Fruit fly (Drosophila melanogaster) whole organism, embryonic: ENCODE measurements around the gene Fdx1.

Experiments used
- Atf3 ChIP-seq: fragments of 200-800 bp; sonication (Bioruptor generic); optimal IDR thresholded peaks from 3 replicates; lab custom pipeline; 2016; ENCODE audit warnings: missing biosample characterization, missing genetic modification characterization
- CG1024 ChIP-seq: fragments of 200-800 bp; sonication (Bioruptor generic); IDR thresholded peaks from 2 replicates; pipeline ENCODE4 v1.3.6; 2022; ENCODE audit warnings: missing biosample characterization, missing genetic modification characterization
- CG10274 ChIP-seq: fragments of 200-800 bp; sonication (Bioruptor generic); optimal IDR thresholded peaks from 3 replicates; lab custom pipeline; 2017; ENCODE audit warnings: missing biosample characterization, mild to moderate bottlenecking, missing genetic modification characterization
- CG10543 ChIP-seq: fragments of 200-800 bp; sonication (Bioruptor generic); optimal IDR thresholded peaks from 3 replicates; lab custom pipeline; 2017; ENCODE audit warnings: missing biosample characterization, mild to moderate bottlenecking, missing genetic modification characterization, moderate library complexity
- CG11456 ChIP-seq: fragments of 200-800 bp; sonication (Bioruptor generic); IDR thresholded peaks from 3 replicates; pipeline ENCODE4 v1.3.6; 2022; ENCODE audit warnings: missing biosample characterization, missing genetic modification characterization
- CG11504 ChIP-seq: fragments of 200-800 bp; sonication (Bioruptor generic); optimal IDR thresholded peaks from 3 replicates; lab custom pipeline; 2019; ENCODE audit warnings: missing biosample characterization, mild to moderate bottlenecking, missing genetic modification characterization, moderate library complexity
- CG12219 ChIP-seq: fragments of 200-800 bp; sonication (Bioruptor generic); optimal IDR thresholded peaks from 3 replicates; lab custom pipeline; 2018; ENCODE audit warnings: missing biosample characterization, mild to moderate bottlenecking, missing genetic modification characterization
- CG12744 ChIP-seq: fragments of 200-800 bp; sonication (Bioruptor generic); optimal IDR thresholded peaks from 2 replicates; lab custom pipeline; 2016; ENCODE audit warnings: missing biosample characterization, missing genetic modification characterization
- CG17186 ChIP-seq: fragments of 200-800 bp; sonication (Bioruptor generic); optimal IDR thresholded peaks from 3 replicates; lab custom pipeline; 2017; ENCODE audit warnings: missing biosample characterization, missing genetic modification reagents, missing genetic modification characterization
- CG1832 ChIP-seq: fragments of 200-800 bp; sonication (Bioruptor generic); optimal IDR thresholded peaks from 2 replicates; lab custom pipeline; 2017; ENCODE audit warnings: missing biosample characterization, mild to moderate bottlenecking, missing genetic modification characterization, inconsistent platforms
- CG18619 ChIP-seq: fragments of 200-800 bp; sonication (Bioruptor generic); optimal IDR thresholded peaks from 3 replicates; lab custom pipeline; 2017; ENCODE audit warnings: missing biosample characterization, mild to moderate bottlenecking, missing genetic modification characterization
- CG2875 ChIP-seq: fragments of 200-800 bp; sonication (Bioruptor generic); optimal IDR thresholded peaks from 2 replicates; lab custom pipeline; 2017; ENCODE audit warnings: missing biosample characterization, mild to moderate bottlenecking, missing genetic modification characterization, missing genetic modification reagents
- CG2889 ChIP-seq: fragments of 200-800 bp; sonication (Bioruptor generic); IDR thresholded peaks from 3 replicates; pipeline ENCODE4 v1.3.6; 2022; ENCODE audit warnings: missing biosample characterization, missing genetic modification characterization
- CG34224 ChIP-seq: fragments of 200-800 bp; sonication (Bioruptor generic); IDR thresholded peaks from 3 replicates; pipeline ENCODE4 v1.3.6; 2022; ENCODE audit warnings: missing biosample characterization, missing genetic modification characterization; ENCODE audit not compliant: partially characterized antibody
- CG3995 ChIP-seq: fragments of 200-800 bp; sonication (Bioruptor generic); optimal IDR thresholded peaks from 3 replicates; lab custom pipeline; 2016; ENCODE audit warnings: missing biosample characterization, missing genetic modification characterization
- CG6854 ChIP-seq: fragments of 200-800 bp; sonication (Bioruptor generic); optimal IDR thresholded peaks from 3 replicates; lab custom pipeline; 2017; ENCODE audit warnings: missing biosample characterization, mild to moderate bottlenecking, missing genetic modification characterization
- CG8290 ChIP-seq, 3 experiments: fragments of 200-800 bp; sonication (Bioruptor generic); optimal IDR thresholded peaks; 2 replicates each; lab custom pipeline; 2016 to 2019; ENCODE audit warnings: missing biosample characterization in 3 of 3, missing genetic modification characterization in 3 of 3, mild to moderate bottlenecking in 2 of 3, moderate library complexity in 1 of 3
- D19A ChIP-seq: fragments of 200-800 bp; optimal IDR thresholded peaks from 3 replicates; lab custom pipeline; 2019; ENCODE audit warnings: missing biosample characterization, mild to moderate bottlenecking, missing genetic modification characterization, moderate library complexity
- D19B ChIP-seq: fragments of 200-800 bp; sonication (Bioruptor generic); optimal IDR thresholded peaks from 2 replicates; lab custom pipeline; 2017; ENCODE audit warnings: missing biosample characterization, mild to moderate bottlenecking, missing genetic modification characterization
- Dad ChIP-seq: fragments of 200-800 bp; sonication (Bioruptor generic); optimal IDR thresholded peaks from 3 replicates; lab custom pipeline; 2016; ENCODE audit warnings: missing biosample characterization, missing genetic modification characterization
- Dek ChIP-seq: fragments of 200-800 bp; sonication (Bioruptor generic); optimal IDR thresholded peaks from 3 replicates; lab custom pipeline; 2019; ENCODE audit warnings: missing biosample characterization, mild to moderate bottlenecking, missing genetic modification characterization, moderate library complexity
- Dip2 ChIP-seq: fragments of 200-800 bp; sonication (Bioruptor generic); IDR thresholded peaks from 2 replicates; pipeline ENCODE4 v1.3.6; 2022; ENCODE audit warnings: missing biosample characterization, missing genetic modification characterization
- Dip3 ChIP-seq: fragments of 200-800 bp; sonication (Bioruptor generic); optimal IDR thresholded peaks from 3 replicates; lab custom pipeline; 2016; ENCODE audit warnings: missing biosample characterization, missing genetic modification characterization
- Eip74EF ChIP-seq, 2 experiments: fragments of 200-800 bp in 1 of 2; fragments of >200 bp in 1 of 2; sonication (Bioruptor generic) in 1 of 2; optimal IDR thresholded peaks; 2 replicates each; lab custom pipeline; 2017 to 2019; ENCODE audit warnings: missing biosample characterization in 2 of 2, missing genetic modification characterization in 2 of 2, mild to moderate bottlenecking in 1 of 2, moderate library complexity in 1 of 2
- Jarid2 ChIP-seq: fragments of 200-800 bp; sonication (Bioruptor generic); optimal IDR thresholded peaks from 3 replicates; lab custom pipeline; 2017; ENCODE audit warnings: mild to moderate bottlenecking, missing biosample characterization, missing genetic modification reagents, missing genetic modification characterization
- Lpt ChIP-seq: fragments of >200 bp; optimal IDR thresholded peaks from 2 replicates; lab custom pipeline; 2018; ENCODE audit warnings: missing biosample characterization, missing genetic modification characterization
- Nf-YB ChIP-seq: fragments of 200-800 bp; sonication (Bioruptor generic); optimal IDR thresholded peaks from 3 replicates; lab custom pipeline; 2019; ENCODE audit warnings: missing biosample characterization, mild to moderate bottlenecking, missing genetic modification characterization, moderate library complexity
- Nf-YC ChIP-seq: fragments of 200-800 bp; optimal IDR thresholded peaks from 3 replicates; lab custom pipeline; 2019; ENCODE audit warnings: missing biosample characterization, mild to moderate bottlenecking, missing genetic modification characterization, moderate library complexity
- Sin3A ChIP-seq: fragments of >200 bp; optimal IDR thresholded peaks from 2 replicates; lab custom pipeline; 2018
- Xrp1 ChIP-seq: fragments of 200-800 bp; sonication (Bioruptor generic); IDR thresholded peaks from 2 replicates; pipeline ENCODE4 v1.3.6; 2022; ENCODE audit warnings: missing biosample characterization, missing genetic modification characterization
- ab ChIP-seq: fragments of 200-800 bp; sonication (Bioruptor generic); optimal IDR thresholded peaks from 2 replicates; lab custom pipeline; 2016; ENCODE audit warnings: missing biosample characterization, missing genetic modification characterization
- bsh ChIP-seq, 2 experiments: fragments of 200-800 bp; sonication (Bioruptor generic); optimal IDR thresholded peaks; 2 replicates each; lab custom pipeline; 2017 to 2018; ENCODE audit warnings: mild to moderate bottlenecking in 2 of 2, missing biosample characterization in 2 of 2, missing genetic modification characterization in 2 of 2, moderate library complexity in 1 of 2
- cad ChIP-seq: fragments of >200 bp; optimal IDR thresholded peaks from 2 replicates; lab custom pipeline; 2017; ENCODE audit warnings: missing biosample characterization, missing genetic modification characterization
- dati ChIP-seq: fragments of 200-800 bp; sonication (Bioruptor generic); IDR thresholded peaks from 2 replicates; pipeline ENCODE4 v1.3.6; 2022; ENCODE audit warnings: missing biosample characterization, missing genetic modification characterization
- dysf ChIP-seq: fragments of 200-800 bp; sonication (Bioruptor generic); IDR thresholded peaks from 3 replicates; pipeline ENCODE4 v1.3.6; 2022; ENCODE audit warnings: missing biosample characterization, missing genetic modification characterization
- fd96Cb ChIP-seq: fragments of 200-800 bp; sonication (Bioruptor generic); optimal IDR thresholded peaks from 2 replicates; lab custom pipeline; 2018; ENCODE audit warnings: missing biosample characterization, mild to moderate bottlenecking, missing genetic modification characterization, moderate library complexity
- gce ChIP-seq: fragments of 200-800 bp; sonication (Bioruptor generic); IDR thresholded peaks from 3 replicates; pipeline ENCODE4 v1.3.6; 2022; ENCODE audit warnings: missing biosample characterization, missing genetic modification characterization
- hb ChIP-seq: fragments of 200-800 bp; sonication (Bioruptor generic); IDR thresholded peaks from 3 replicates; pipeline ENCODE4 v1.3.6; 2022; ENCODE audit warnings: missing biosample characterization, missing genetic modification characterization; ENCODE audit not compliant: partially characterized antibody
- hkb ChIP-seq, 2 experiments: fragments of 200-800 bp in 1 of 2; fragments of >200 bp in 1 of 2; sonication (Bioruptor generic) in 1 of 2; IDR thresholded peaks in 1 of 2; optimal IDR thresholded peaks in 1 of 2; 2 replicates each; pipeline versions ENCODE4 v1.3.6 to Lab custom; 2017 to 2022; ENCODE audit warnings: missing biosample characterization in 1 of 2, missing genetic modification characterization in 1 of 2
- hth ChIP-seq: fragments of >200 bp; optimal IDR thresholded peaks from 2 replicates; lab custom pipeline; 2017; ENCODE audit warnings: inconsistent platforms
- kay ChIP-seq: fragments of 200-800 bp; sonication (Bioruptor generic); optimal IDR thresholded peaks from 2 replicates; lab custom pipeline; 2016; ENCODE audit warnings: missing biosample characterization, missing genetic modification characterization
- lmd ChIP-seq: fragments of 200-800 bp; sonication (Bioruptor generic); IDR thresholded peaks from 2 replicates; pipeline ENCODE4 v1.3.6; 2022; ENCODE audit warnings: missing biosample characterization, missing genetic modification characterization
- mirr ChIP-seq: fragments of 200-800 bp; sonication (Bioruptor generic); optimal IDR thresholded peaks from 3 replicates; lab custom pipeline; 2018; ENCODE audit warnings: missing biosample characterization, mild to moderate bottlenecking, missing genetic modification characterization
- pita ChIP-seq: fragments of 200-800 bp; sonication (Bioruptor generic); optimal IDR thresholded peaks from 2 replicates; lab custom pipeline; 2017; ENCODE audit warnings: missing biosample characterization, mild to moderate bottlenecking, missing genetic modification characterization
- pros ChIP-seq: fragments of 200-800 bp; sonication (Bioruptor generic); optimal IDR thresholded peaks from 3 replicates; lab custom pipeline; 2019; ENCODE audit warnings: missing biosample characterization, mild to moderate bottlenecking, missing genetic modification characterization, moderate library complexity
- row ChIP-seq: fragments of 200-800 bp; sonication (Bioruptor generic); IDR thresholded peaks from 3 replicates; pipeline ENCODE4 v1.3.6; 2022; ENCODE audit warnings: missing biosample characterization, missing genetic modification characterization
- seq ChIP-seq: fragments of 200-800 bp; sonication (Bioruptor generic); IDR thresholded peaks from 2 replicates; pipeline ENCODE4 v1.3.6; 2022; ENCODE audit warnings: missing biosample characterization, missing genetic modification characterization
- tap ChIP-seq: fragments of 200-800 bp; optimal IDR thresholded peaks from 3 replicates; lab custom pipeline; 2019; ENCODE audit warnings: missing biosample characterization, mild to moderate bottlenecking, missing genetic modification characterization, moderate library complexity
- tx ChIP-seq: fragments of 200-800 bp; sonication (Bioruptor generic); optimal IDR thresholded peaks from 2 replicates; lab custom pipeline; 2016; ENCODE audit warnings: missing biosample characterization, missing genetic modification characterization
- unpg ChIP-seq: fragments of 200-800 bp; sonication (Bioruptor generic); optimal IDR thresholded peaks from 3 replicates; lab custom pipeline; 2018; ENCODE audit warnings: missing biosample characterization, mild to moderate bottlenecking, missing genetic modification characterization, moderate library complexity

Gene Fdx1

dm6 chr3L:9398435-9398981 lies 27.5 kb upstream of the Fdx1 start (continued):
- no peak; the same call in 2 of the 3 replicates for TF ChIP-seq CG11456 (GFP tag; lab: Robert Waterston, UW)
- TF ChIP-seq tx (GFP tag; lab: Kevin White, UChicago) = no peak
- no peak for TF ChIP-seq Dad (GFP tag; lab: Kevin White, UChicago)
- no peak for TF ChIP-seq fd96Cb (tag; lab: Kevin White, UChicago)
- TF ChIP-seq CG6854 (GFP tag; lab: Kevin White, UChicago) = no peak
- no peak for TF ChIP-seq Nf-YB (GFP tag; lab: Kevin White, UChicago)
- TF ChIP-seq Xrp1 (GFP tag; lab: Robert Waterston, UW) = no peak
- no peak for TF ChIP-seq CG34224 (GFP tag; lab: Robert Waterston, UW)
- TF ChIP-seq CG12219 (GFP tag; lab: Kevin White, UChicago) = no peak
- no peak for TF ChIP-seq CG17186 (GFP tag; lab: Kevin White, UChicago)
- no peak for TF ChIP-seq bsh (GFP tag; optimal IDR thresholded peaks at IDR 0.05; lab: Kevin White, UChicago)
- TF ChIP-seq Dip2 (GFP tag; lab: Robert Waterston, UW) = no peak
- TF ChIP-seq mirr = no peak
- TF ChIP-seq CG10274 (GFP tag; lab: Kevin White, UChicago) = peak; percentile 35
- no peak for TF ChIP-seq CG8290 (GFP tag; optimal IDR thresholded peaks at IDR 0.05; lab: Kevin White, UChicago)
- TF ChIP-seq CG8290 (tag; optimal IDR thresholded peaks at IDR 0.05; lab: Kevin White, UChicago) = peak in 1 of 2 experiments; percentile 25
- TF ChIP-seq CG1024 (GFP tag; lab: Robert Waterston, UW) = peak; percentile 23; the same call in 1 of the 2 replicates
- TF ChIP-seq cad (GFP tag; lab: Kevin White, UChicago) = no peak
- no peak for TF ChIP-seq gce
- no peak for TF ChIP-seq CG1832
- TF ChIP-seq lmd (GFP tag; lab: Robert Waterston, UW) = peak; percentile 37; the same call in 1 of the 2 replicates
- no peak for TF ChIP-seq ab (GFP tag; lab: Kevin White, UChicago)
- no peak for TF ChIP-seq Dek
- no peak for TF ChIP-seq CG12744 (GFP tag; lab: Kevin White, UChicago)
- no peak for TF ChIP-seq Nf-YC (tag; lab: Kevin White, UChicago)
- TF ChIP-seq Sin3A (lab: Kevin White, UChicago) = no peak
- peak; percentile 90 for TF ChIP-seq D19B
- no peak for TF ChIP-seq hb (GFP tag; lab: Robert Waterston, UW)
- peak; percentile 14 for TF ChIP-seq CG11504 (tag; lab: Kevin White, UChicago)
- no peak for TF ChIP-seq dati
- TF ChIP-seq Atf3 (GFP tag; lab: Kevin White, UChicago) = no peak
- TF ChIP-seq Jarid2 (GFP tag; lab: Kevin White, UChicago) = no peak
- no peak for TF ChIP-seq Dip3 (GFP tag; lab: Kevin White, UChicago)
- TF ChIP-seq D19A (tag; lab: Kevin White, UChicago) = peak; percentile 85
- TF ChIP-seq CG18619 = no peak
- no peak for TF ChIP-seq pita (GFP tag; lab: Kevin White, UChicago)
- no peak for TF ChIP-seq pros (GFP tag; lab: Kevin White, UChicago)
- no peak for TF ChIP-seq seq (GFP tag; lab: Robert Waterston, UW)
- no peak for TF ChIP-seq unpg
- no peak for TF ChIP-seq CG2889 (GFP tag; lab: Robert Waterston, UW)
- no peak for TF ChIP-seq hth
- no peak for TF ChIP-seq CG2875
- TF ChIP-seq Lpt = no peak
- peak; percentile 40; the same call in 1 of the 3 replicates for TF ChIP-seq dysf (GFP tag; lab: Robert Waterston, UW)
- TF ChIP-seq row = peak; percentile 59
- no peak for TF ChIP-seq tap (tag; lab: Kevin White, UChicago)
- TF ChIP-seq kay (GFP tag; lab: Kevin White, UChicago) = no peak
- no peak for TF ChIP-seq CG10543
- no peak for TF ChIP-seq CG3995 (GFP tag; lab: Kevin White, UChicago)
- TF ChIP-seq hkb (optimal IDR thresholded peaks at IDR 0.05; lab: Kevin White, UChicago) = no peak
- no peak for TF ChIP-seq hkb (GFP tag; IDR thresholded peaks at IDR 0.05; lab: Robert Waterston, UW)
- no peak for TF ChIP-seq Eip74EF (GFP tag; optimal IDR thresholded peaks at IDR 0.05; lab: Kevin White, UChicago)
